Worm (Caenorhabditis elegans): ENCODE results near the gene T26A5.2.

Gene T26A5.2

DNA sequence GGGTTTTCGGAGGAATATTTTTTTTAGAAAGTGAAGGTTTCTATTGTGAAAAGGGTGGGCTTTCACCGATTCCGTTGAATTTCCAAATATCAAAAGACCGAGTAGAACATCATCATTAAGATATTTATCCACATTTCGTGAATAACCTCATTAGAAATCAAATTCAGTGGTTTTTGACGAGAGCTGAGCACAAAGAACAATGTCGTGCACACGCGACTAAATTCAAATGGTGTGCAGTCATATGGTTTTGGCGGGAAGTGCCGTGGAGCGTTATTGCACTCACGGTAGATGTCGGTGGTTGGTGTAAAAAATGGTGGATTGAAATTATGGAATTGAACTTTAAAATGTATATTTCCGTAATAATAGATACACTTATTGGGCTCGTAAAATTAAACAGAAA lies 14.4 kb upstream of the T26A5.2 start:
- TF ChIP-seq ztf-29 (GFP tag; IDR thresholded peaks at IDR 0.05) (no peak), klf-2 (GFP tag; conservative IDR thresholded peaks at IDR 0.05) (no peak), tab-1 (GFP tag; IDR thresholded peaks at IDR 0.05) (no peak), cog-1 (tag; optimal IDR thresholded peaks at IDR 0.05) (no peak), flt-1 (GFP tag; IDR thresholded peaks at IDR 0.05) (no peak)

DNA sequence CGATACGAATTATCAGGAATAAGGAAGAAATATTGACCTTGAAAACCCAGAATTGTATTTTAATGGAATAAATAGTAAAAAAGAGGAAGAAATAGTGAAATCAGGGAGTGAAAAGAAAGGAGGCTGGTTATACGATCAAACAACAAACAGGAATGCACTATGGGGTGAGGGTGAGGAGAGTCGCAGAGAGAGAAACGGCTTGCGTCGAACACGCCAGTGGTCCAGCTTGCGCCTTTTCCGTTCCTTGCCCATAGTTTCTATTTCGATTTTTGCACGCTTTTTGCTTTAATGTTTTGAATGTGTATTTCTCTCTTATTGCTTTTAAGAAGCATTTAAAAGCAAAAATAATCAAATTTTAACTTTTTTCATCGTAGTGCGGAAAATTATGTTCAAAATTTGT lies 13.4 kb upstream of the T26A5.2 start:
- TF ChIP-seq med-1 (GFP tag; optimal IDR thresholded peaks at IDR 0.05; ENCODE audit: insufficient read depth) (peak; percentile 35), ztf-29 (GFP tag; IDR thresholded peaks at IDR 0.05) (peak; percentile 74), cog-1 (tag; optimal IDR thresholded peaks at IDR 0.05) (peak; percentile 74), flt-1 (GFP tag; IDR thresholded peaks at IDR 0.05) (peak; percentile 74), tab-1 (GFP tag; IDR thresholded peaks at IDR 0.05) (peak; percentile 62; the same call in 1 of the 2 replicates), ztf-23 (GFP tag; IDR thresholded peaks at IDR 0.05) (peak; percentile 85), T22C8.4 (GFP tag; IDR thresholded peaks at IDR 0.05) (0 out of 2 replicates have a peak, but pooled peaks have one; percentile 36), klf-2 (GFP tag; conservative IDR thresholded peaks at IDR 0.05) (no peak), ref-1 (GFP tag; conservative IDR thresholded peaks at IDR 0.05) (0 out of 2 replicates have a peak, but pooled peaks have one; percentile 34)

DNA sequence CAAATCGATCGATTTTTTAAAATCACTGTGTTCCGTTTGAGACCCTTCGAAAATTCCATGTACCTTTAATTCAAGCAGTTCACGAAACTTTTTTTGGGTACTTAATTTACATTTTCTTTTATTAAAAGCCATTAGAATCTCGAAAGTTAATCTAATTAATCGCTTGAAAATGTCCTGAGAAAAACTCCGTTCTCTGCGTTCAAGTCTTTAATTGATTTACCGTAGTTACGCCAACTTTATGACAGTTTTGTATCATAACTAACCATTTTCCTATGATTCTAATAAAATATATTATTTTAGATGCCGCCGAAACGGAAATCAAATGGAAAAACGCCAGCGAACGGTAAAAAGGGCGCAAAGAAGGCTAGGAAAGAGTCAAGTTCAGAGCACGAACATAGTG lies 12.9 kb upstream of the T26A5.2 start, which contains the start of gene jhdm-1:
Gene jhdm-1 (plus strand): TSS at position 301 of the 400 bp plus-strand sequence.
- no peak for TF ChIP-seq cog-1 (tag; optimal IDR thresholded peaks at IDR 0.05)
- no peak for TF ChIP-seq tab-1 (GFP tag; IDR thresholded peaks at IDR 0.05)
- no peak for TF ChIP-seq ref-1 (GFP tag; conservative IDR thresholded peaks at IDR 0.05)
- TF ChIP-seq flt-1 (GFP tag; IDR thresholded peaks at IDR 0.05) = no peak
- TF ChIP-seq med-1 (GFP tag; optimal IDR thresholded peaks at IDR 0.05; ENCODE audit: insufficient read depth) = no peak
- no peak for TF ChIP-seq T22C8.4 (GFP tag; IDR thresholded peaks at IDR 0.05)
- no peak for TF ChIP-seq klf-2 (GFP tag; conservative IDR thresholded peaks at IDR 0.05)
- TF ChIP-seq ztf-23 (GFP tag; IDR thresholded peaks at IDR 0.05) = no peak
- no peak for TF ChIP-seq ztf-29 (GFP tag; IDR thresholded peaks at IDR 0.05)

DNA sequence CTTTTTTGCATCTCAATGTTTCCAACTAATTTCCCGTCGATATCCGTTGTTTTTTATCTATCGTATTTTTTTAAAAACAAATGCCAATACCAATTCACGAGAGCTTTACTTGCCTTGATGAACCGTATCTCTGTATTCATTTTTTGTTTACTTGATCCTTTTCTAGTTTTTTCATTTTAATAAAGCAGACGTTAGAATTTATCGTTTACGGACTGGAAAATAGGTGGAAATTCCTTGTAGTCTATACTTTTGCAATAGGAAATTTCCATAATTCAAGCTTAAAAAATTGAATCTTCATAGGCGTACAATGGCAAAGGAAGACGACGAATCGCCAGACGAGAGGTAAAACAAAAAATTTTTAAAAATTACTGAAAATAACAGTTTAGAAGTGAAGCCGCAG lies 7.3 kb upstream of the T26A5.2 start, which contains the start of gene algn-1:
Gene algn-1 (plus strand): TSS at position 301 of the 400 bp plus-strand sequence.
- TF ChIP-seq med-1 (GFP tag; optimal IDR thresholded peaks at IDR 0.05; ENCODE audit: insufficient read depth) (no peak), tab-1 (GFP tag; IDR thresholded peaks at IDR 0.05) (no peak), ref-1 (GFP tag; conservative IDR thresholded peaks at IDR 0.05) (no peak), cog-1 (tag; optimal IDR thresholded peaks at IDR 0.05) (no peak), ztf-23 (GFP tag; IDR thresholded peaks at IDR 0.05) (no peak), T22C8.4 (GFP tag; IDR thresholded peaks at IDR 0.05) (no peak), flt-1 (GFP tag; IDR thresholded peaks at IDR 0.05) (no peak), ztf-29 (GFP tag; IDR thresholded peaks at IDR 0.05) (no peak), klf-2 (GFP tag; conservative IDR thresholded peaks at IDR 0.05) (no peak)

DNA sequence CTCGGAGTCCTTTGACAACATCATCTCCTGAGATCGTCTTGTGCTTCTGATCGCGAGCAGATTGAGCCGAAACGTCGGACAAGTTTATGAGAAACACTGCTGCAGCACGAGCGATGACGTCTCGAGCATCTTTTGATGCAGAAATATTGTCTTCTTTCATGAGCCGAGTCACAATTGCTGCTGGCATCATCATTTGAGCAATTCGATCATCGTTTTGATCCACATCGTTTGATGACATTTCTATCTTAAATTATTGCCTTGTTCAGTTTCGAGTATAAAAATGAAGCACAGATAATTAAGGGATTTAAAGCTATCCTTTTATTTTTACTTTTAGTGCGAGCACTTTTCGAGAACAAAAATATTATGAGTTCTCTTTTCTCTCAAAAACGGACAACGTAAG lies 4.5 kb upstream of the T26A5.2 start, which contains the start of gene T26A5.8:
Gene T26A5.8 (minus strand): TSS at position 247 of the 400 bp plus-strand sequence.
- TF ChIP-seq tab-1 (GFP tag; IDR thresholded peaks at IDR 0.05) (no peak), ztf-23 (GFP tag; IDR thresholded peaks at IDR 0.05) (no peak), ztf-29 (GFP tag; IDR thresholded peaks at IDR 0.05) (no peak), cog-1 (tag; optimal IDR thresholded peaks at IDR 0.05) (no peak), flt-1 (GFP tag; IDR thresholded peaks at IDR 0.05) (no peak), med-1 (GFP tag; optimal IDR thresholded peaks at IDR 0.05; ENCODE audit: insufficient read depth) (no peak)

DNA sequence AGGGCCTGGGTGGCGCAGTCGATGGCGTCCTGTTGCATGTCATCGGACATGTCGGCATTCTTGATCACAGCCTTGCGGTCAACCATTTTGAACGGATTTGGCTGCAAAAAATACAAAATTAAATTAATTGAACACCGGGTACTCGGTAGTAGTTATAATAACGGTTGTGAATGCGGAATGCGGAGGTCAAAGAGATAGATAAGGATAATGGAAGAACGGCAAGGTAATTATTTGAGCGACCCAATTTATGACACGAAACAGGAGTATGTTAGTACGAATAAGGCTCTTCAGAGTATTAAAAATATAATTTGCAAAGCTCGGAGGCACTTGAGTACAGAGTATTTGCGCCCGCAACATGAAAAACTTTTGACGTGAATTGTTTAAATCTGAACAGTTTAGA lies 3.4 kb upstream of the T26A5.2 start, which contains the start of gene dlc-1:
Gene dlc-1 (minus strand): TSS at position 101 of the 400 bp plus-strand sequence.
- no peak for TF ChIP-seq ref-1 (GFP tag; conservative IDR thresholded peaks at IDR 0.05)
- TF ChIP-seq klf-2 (GFP tag; conservative IDR thresholded peaks at IDR 0.05) = no peak
- TF ChIP-seq cog-1 (tag; optimal IDR thresholded peaks at IDR 0.05) = no peak
- no peak for TF ChIP-seq T22C8.4 (GFP tag; IDR thresholded peaks at IDR 0.05)
- TF ChIP-seq ztf-29 (GFP tag; IDR thresholded peaks at IDR 0.05) = no peak
- TF ChIP-seq tab-1 (GFP tag; IDR thresholded peaks at IDR 0.05) = no peak
- TF ChIP-seq ztf-23 (GFP tag; IDR thresholded peaks at IDR 0.05) = no peak

DNA sequence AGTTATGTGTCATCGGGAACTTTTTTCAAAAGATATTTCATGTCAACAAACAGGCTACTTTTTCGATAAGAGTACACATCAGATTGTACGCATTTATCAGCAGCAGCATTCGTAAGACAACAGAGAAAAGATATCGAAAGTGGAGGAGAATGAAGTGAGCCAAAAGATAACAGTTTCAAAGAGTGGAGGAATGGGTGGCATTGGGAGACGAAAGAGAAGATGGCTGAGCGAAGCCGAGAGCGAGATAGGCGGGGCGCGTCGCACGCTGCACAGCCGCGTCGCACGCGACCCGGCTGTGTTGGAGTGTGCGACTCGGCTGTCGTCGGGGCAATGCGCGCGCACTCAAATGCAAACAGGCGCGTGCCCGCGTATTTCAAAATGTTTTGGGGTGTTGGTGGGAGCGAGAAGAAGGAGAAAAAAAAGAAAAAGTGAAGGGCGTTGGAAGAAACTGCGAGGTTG lies 3.0 kb upstream of the T26A5.2 start:
- TF ChIP-seq ztf-23 (GFP tag; IDR thresholded peaks at IDR 0.05) (0 out of 2 replicates have a peak, but pooled peaks have one; percentile 6), klf-2 (GFP tag; conservative IDR thresholded peaks at IDR 0.05) (no peak), ztf-29 (GFP tag; IDR thresholded peaks at IDR 0.05) (peak; percentile 52; the same call in 1 of the 2 replicates)

DNA sequence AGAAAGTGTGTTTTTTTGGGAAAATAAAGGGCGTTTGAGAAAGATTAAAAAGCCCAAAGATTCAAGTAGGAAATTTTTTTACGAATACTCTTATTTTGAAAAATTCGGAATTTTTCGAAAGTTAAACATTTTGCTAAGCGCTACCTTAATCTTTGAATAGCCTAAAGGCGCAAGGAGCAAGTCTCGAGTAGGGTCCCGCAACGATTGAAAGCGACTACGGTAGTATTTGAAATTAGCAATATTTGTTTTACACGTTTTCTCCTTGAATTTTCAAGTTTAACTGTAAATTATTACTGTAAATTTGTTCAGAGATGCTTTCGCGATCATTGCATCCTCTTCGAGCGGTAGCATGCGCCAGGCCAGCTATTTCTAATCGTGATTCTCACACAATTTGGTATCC lies 2.2 kb upstream of the T26A5.2 start, which contains the start of gene nduf-2.2:
Gene nduf-2.2 (plus strand): TSS at position 310 of the 400 bp plus-strand sequence.
- TF ChIP-seq klf-2 (GFP tag; conservative IDR thresholded peaks at IDR 0.05) = no peak
- TF ChIP-seq med-1 (GFP tag; optimal IDR thresholded peaks at IDR 0.05; ENCODE audit: insufficient read depth) = no peak
- TF ChIP-seq ztf-29 (GFP tag; IDR thresholded peaks at IDR 0.05) = no peak
- TF ChIP-seq tab-1 (GFP tag; IDR thresholded peaks at IDR 0.05) = no peak
- TF ChIP-seq ztf-23 (GFP tag; IDR thresholded peaks at IDR 0.05) = no peak
- TF ChIP-seq T22C8.4 (GFP tag; IDR thresholded peaks at IDR 0.05) = no peak
- no peak for TF ChIP-seq ref-1 (GFP tag; conservative IDR thresholded peaks at IDR 0.05)

DNA sequence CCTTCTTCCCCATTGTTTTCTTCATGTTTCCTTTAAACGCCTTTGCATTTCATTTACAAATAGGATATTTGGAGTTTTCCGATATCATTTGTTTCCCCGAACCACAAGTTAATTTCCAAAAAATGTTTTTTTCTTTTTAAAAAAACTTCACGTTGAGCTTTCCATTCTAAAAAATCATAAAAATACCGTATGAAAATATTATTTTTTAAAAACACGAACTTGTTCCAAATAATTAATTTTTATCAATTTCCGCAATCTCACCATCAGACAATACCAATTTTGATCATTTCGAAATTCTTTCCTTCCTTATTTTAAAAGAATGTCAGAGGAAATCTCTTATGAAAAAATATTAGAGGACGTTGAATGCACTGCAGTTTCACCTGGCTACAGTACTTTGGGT lies 4.3 kb downstream of the T26A5.2 start, which contains the start of gene wht-6:
Gene wht-6 (plus strand): TSS at position 301 of the 400 bp plus-strand sequence.
- TF ChIP-seq flt-1 (GFP tag; IDR thresholded peaks at IDR 0.05) (no peak), T22C8.4 (GFP tag; IDR thresholded peaks at IDR 0.05) (no peak), ref-1 (GFP tag; conservative IDR thresholded peaks at IDR 0.05) (no peak), ztf-29 (GFP tag; IDR thresholded peaks at IDR 0.05) (no peak), med-1 (GFP tag; optimal IDR thresholded peaks at IDR 0.05; ENCODE audit: insufficient read depth) (no peak), klf-2 (GFP tag; conservative IDR thresholded peaks at IDR 0.05) (no peak), tab-1 (GFP tag; IDR thresholded peaks at IDR 0.05) (no peak), cog-1 (tag; optimal IDR thresholded peaks at IDR 0.05) (no peak), ztf-23 (GFP tag; IDR thresholded peaks at IDR 0.05) (no peak)

DNA sequence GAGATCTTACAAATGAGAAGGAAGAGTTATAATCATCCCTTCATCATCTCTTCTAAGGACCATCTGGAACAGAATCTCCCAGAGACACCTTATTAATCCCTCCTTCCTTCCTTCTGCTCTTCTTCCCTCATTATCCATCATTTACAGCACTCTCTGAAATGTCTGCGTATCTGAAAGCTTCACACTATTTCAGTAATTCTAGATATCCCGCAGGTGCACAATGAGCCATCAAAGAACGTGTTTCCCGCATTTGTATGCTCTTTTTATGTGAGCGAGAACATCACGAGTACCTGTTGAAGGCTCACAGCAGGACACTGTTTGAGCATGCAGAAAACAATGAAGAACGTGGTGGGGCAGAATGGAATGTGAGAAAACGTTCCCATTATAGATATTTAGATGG lies 9.3 kb downstream of the T26A5.2 start:
- TF ChIP-seq tab-1 (GFP tag; IDR thresholded peaks at IDR 0.05) (no peak), klf-2 (GFP tag; conservative IDR thresholded peaks at IDR 0.05) (no peak), ref-1 (GFP tag; conservative IDR thresholded peaks at IDR 0.05) (no peak), ztf-29 (GFP tag; IDR thresholded peaks at IDR 0.05) (no peak), T22C8.4 (GFP tag; IDR thresholded peaks at IDR 0.05) (no peak), ztf-23 (GFP tag; IDR thresholded peaks at IDR 0.05) (no peak), flt-1 (GFP tag; IDR thresholded peaks at IDR 0.05) (no peak), cog-1 (tag; optimal IDR thresholded peaks at IDR 0.05) (no peak)
